Worm (Caenorhabditis elegans) whole organism, L4 larva: ENCODE data around the gene arl-8.

Source experiments
- F10B5.3 ChIP-seq: sonication (generic microtip); optimal IDR thresholded peaks from 2 replicates; lab custom pipeline; 2016; ENCODE audit warnings: mild to moderate bottlenecking, missing genetic modification characterization, missing compliant biosample characterization
- F49E8.2 ChIP-seq: sonication (generic microtip); optimal IDR thresholded peaks from 2 replicates; lab custom pipeline; 2016; ENCODE audit warnings: missing compliant biosample characterization, mild to moderate bottlenecking, missing genetic modification characterization, borderline replicate concordance
- ZK546.5 ChIP-seq, 2 experiments: sonication (generic microtip); optimal IDR thresholded peaks; 2 replicates each; lab custom pipeline; 2017; ENCODE audit warnings: missing biosample characterization in 2 of 2, missing genetic modification characterization in 2 of 2
- aha-1 ChIP-seq: fragments of 150-350 bp; peaks from one replicate; lab custom pipeline; 2014; ENCODE audit warnings: missing biosample characterization, missing genetic modification characterization
- arid-1 ChIP-seq: fragments of 200-800 bp; sonication (Bioruptor generic); conservative IDR thresholded peaks from 2 replicates; pipeline ENCODE4 v1.3.6; 2022; ENCODE audit warnings: missing genetic modification reagents, missing genetic modification characterization, missing compliant biosample characterization
- ceh-28 ChIP-seq: fragments of 150-350 bp; optimal IDR thresholded peaks from 2 replicates; lab custom pipeline; 2014; ENCODE audit warnings: missing biosample characterization, missing genetic modification reagents, missing genetic modification characterization
- ceh-82 ChIP-seq: sonication (generic microtip); optimal IDR thresholded peaks from 2 replicates; lab custom pipeline; 2017; ENCODE audit warnings: missing biosample characterization, missing genetic modification characterization
- cey-2 ChIP-seq: sonication (generic microtip); optimal IDR thresholded peaks from 3 replicates; lab custom pipeline; 2017; ENCODE audit warnings: missing genetic modification characterization, mild to moderate bottlenecking, missing compliant biosample characterization, antibody characterized with exemption, borderline replicate concordance; ENCODE audit not compliant: insufficient read depth
- daf-16 ChIP-seq, 3 experiments: sonication (generic microtip); optimal IDR thresholded peaks; 2 replicates each; lab custom pipeline; 2016 to 2017; ENCODE audit warnings: missing genetic modification characterization in 3 of 3, missing genetic modification reagents in 3 of 3, mild to moderate bottlenecking in 2 of 3, missing compliant biosample characterization in 2 of 3, missing biosample characterization in 1 of 3, moderate library complexity in 1 of 3
- dmd-9 ChIP-seq: fragments of 200-800 bp; sonication (Bioruptor generic); IDR thresholded peaks from 2 replicates; pipeline ENCODE4 v1.3.6; 2022; ENCODE audit warnings: missing genetic modification reagents, missing genetic modification characterization, missing compliant biosample characterization
- duxl-1 ChIP-seq: sonication (generic microtip); optimal IDR thresholded peaks from 2 replicates; lab custom pipeline; 2016; ENCODE audit warnings: mild to moderate bottlenecking, missing genetic modification characterization, moderate library complexity, missing compliant biosample characterization; ENCODE audit not compliant: poor library complexity
- dve-1 ChIP-seq: sonication (generic microtip); optimal IDR thresholded peaks from 2 replicates; lab custom pipeline; 2017; ENCODE audit warnings: antibody characterized with exemption, mild to moderate bottlenecking, missing genetic modification characterization, missing compliant biosample characterization; ENCODE audit not compliant: insufficient read depth
- lin-38 ChIP-seq: fragments of 200-800 bp; sonication (Bioruptor generic); IDR thresholded peaks from 2 replicates; pipeline ENCODE4 v1.3.6; 2022; ENCODE audit warnings: missing genetic modification reagents, missing genetic modification characterization, missing compliant biosample characterization
- lsy-2 ChIP-seq, 2 experiments: fragments of 150-350 bp in 1 of 2; sonication (generic microtip) in 1 of 2; optimal IDR thresholded peaks; 2 replicates each; lab custom pipeline; 2014 to 2017; ENCODE audit warnings: missing biosample characterization in 2 of 2, missing genetic modification characterization in 2 of 2
- mep-1 ChIP-seq: fragments of 150-350 bp; sonication (generic microtip); optimal IDR thresholded peaks from 3 replicates; lab custom pipeline; 2014; ENCODE audit warnings: missing biosample characterization, missing genetic modification characterization
- mes-2 ChIP-seq: sonication (generic microtip); optimal IDR thresholded peaks from 2 replicates; lab custom pipeline; 2016; ENCODE audit warnings: missing genotype, mild to moderate bottlenecking, missing genetic modification characterization, missing compliant biosample characterization; ENCODE audit not compliant: poor library complexity, severe bottlenecking
- nhr-111 ChIP-seq: fragments of 200-800 bp; sonication (Bioruptor generic); optimal IDR thresholded peaks from 2 replicates; lab custom pipeline; 2018; ENCODE audit warnings: mild to moderate bottlenecking, missing genetic modification characterization, missing compliant biosample characterization
- nhr-41 ChIP-seq: fragments of 200-800 bp; sonication (Bioruptor generic); IDR thresholded peaks from 2 replicates; pipeline ENCODE4 v1.3.6; 2022; ENCODE audit warnings: missing genetic modification reagents, missing genetic modification characterization, missing compliant biosample characterization
- nhr-48 ChIP-seq: sonication (generic microtip); optimal IDR thresholded peaks from 2 replicates; lab custom pipeline; 2016; ENCODE audit warnings: mild to moderate bottlenecking, missing genetic modification characterization, missing compliant biosample characterization
- nhr-6 ChIP-seq: fragments of 150-350 bp; optimal IDR thresholded peaks from 2 replicates; lab custom pipeline; 2014; ENCODE audit warnings: missing biosample characterization, missing genetic modification characterization
- nhr-76 ChIP-seq: fragments of 150-350 bp; optimal IDR thresholded peaks from 2 replicates; lab custom pipeline; 2014; ENCODE audit warnings: missing biosample characterization, missing genetic modification characterization
- php-3 ChIP-seq: fragments of 200-800 bp; sonication (Bioruptor generic); IDR thresholded peaks from 2 replicates; pipeline ENCODE4 v1.3.6; 2022; ENCODE audit warnings: missing genetic modification reagents, missing genetic modification characterization, missing compliant biosample characterization
- pqm-1 ChIP-seq: sonication (generic microtip); optimal IDR thresholded peaks from 2 replicates; lab custom pipeline; 2017; ENCODE audit warnings: missing biosample characterization, missing genetic modification characterization
- saeg-2 ChIP-seq: fragments of 200-800 bp; sonication (Bioruptor generic); IDR thresholded peaks from 2 replicates; pipeline ENCODE4 v1.3.6; 2022; ENCODE audit warnings: missing genetic modification reagents, missing genetic modification characterization, missing compliant biosample characterization
- snpc-1.2 ChIP-seq: fragments of 200-800 bp; sonication (Bioruptor generic); IDR thresholded peaks from 2 replicates; pipeline ENCODE4 v1.3.6; 2022; ENCODE audit warnings: missing genetic modification reagents, missing genetic modification characterization, missing compliant biosample characterization
- tag-97 ChIP-seq: fragments of 200-800 bp; sonication (Bioruptor generic); IDR thresholded peaks from 2 replicates; pipeline ENCODE4 v1.3.6; 2022; ENCODE audit warnings: missing genetic modification characterization, missing compliant biosample characterization
- tra-1 ChIP-seq: fragments of 200-800 bp; sonication (Bioruptor generic); IDR thresholded peaks from 2 replicates; pipeline ENCODE4 v1.3.6; 2022; ENCODE audit warnings: missing genetic modification reagents, missing genetic modification characterization, missing compliant biosample characterization
- unc-39 ChIP-seq: sonication (generic microtip); optimal IDR thresholded peaks from 2 replicates; lab custom pipeline; 2017; ENCODE audit warnings: missing biosample characterization, missing genetic modification characterization
- unc-62 ChIP-seq, 3 experiments: fragments of 150-350 bp in 1 of 3; sonication (generic microtip); optimal IDR thresholded peaks in 2 of 3; peaks in 1 of 3; 1 replicate in 1 of 3; 2 replicates in 2 of 3; lab custom pipeline; 2014 to 2017; ENCODE audit warnings: missing biosample characterization in 3 of 3, missing genetic modification characterization in 3 of 3, missing genetic modification reagents in 3 of 3, missing genotype in 1 of 3
- vab-7 ChIP-seq: fragments of 200-800 bp; sonication (Bioruptor generic); IDR thresholded peaks from 2 replicates; pipeline ENCODE4 v1.3.6; 2022; ENCODE audit warnings: missing genetic modification reagents, missing genetic modification characterization, missing compliant biosample characterization
- zip-11 ChIP-seq: fragments of 200-800 bp; sonication (Bioruptor generic); IDR thresholded peaks from 2 replicates; pipeline ENCODE4 v1.3.6; 2022; ENCODE audit warnings: missing genetic modification characterization, missing compliant biosample characterization

The arl-8 gene

ce11 chrIV:14826151-14826757 is 28.3 kb downstream of the arl-8 start:
- TF ChIP-seq unc-62 (GFP tag; optimal IDR thresholded peaks at IDR 0.05 in 1 of 2; lab: Kevin White, UChicago) (peak in 1 of 2 experiments; percentile 52), unc-62 (tag; optimal IDR thresholded peaks at IDR 0.05; lab: Kevin White, UChicago) (no peak), lsy-2 (tag; optimal IDR thresholded peaks at IDR 0.05; lab: Kevin White, UChicago) (no peak), nhr-41 (no peak), aha-1 (peak; percentile 86), nhr-111 (no peak), lin-38 (GFP tag; lab: Robert Waterston, UW) (peak; percentile 41), F49E8.2 (tag; lab: Kevin White, UChicago) (peak; percentile 12), snpc-1.2 (peak; percentile 84)

ce11 chrIV:14828218-14828617 is 30.3 kb downstream of the arl-8 start:
- TF ChIP-seq vab-7 (GFP tag; lab: Robert Waterston, UW) (no peak), nhr-48 (tag; lab: Kevin White, UChicago) (no peak), unc-62 (GFP tag; optimal IDR thresholded peaks at IDR 0.05 in 1 of 2; lab: Kevin White, UChicago) (peak in 1 of 2 experiments; percentile 72), unc-62 (tag; optimal IDR thresholded peaks at IDR 0.05; lab: Kevin White, UChicago) (no peak), saeg-2 (GFP tag; lab: Robert Waterston, UW) (no peak), pqm-1 (tag; lab: Kevin White, UChicago) (no peak), php-3 (GFP tag; lab: Robert Waterston, UW) (no peak), ceh-28 (no peak)

ce11 chrIV:14829026-14829425 is 31.1 kb downstream of the arl-8 start, which contains the start of gene hhat-2:
Gene hhat-2, minus strand, starts transcription at chrIV:14829126.
- TF ChIP-seq unc-39 (tag; lab: Kevin White, UChicago) (no peak), lsy-2 (tag; optimal IDR thresholded peaks at IDR 0.05; lab: Kevin White, UChicago) (no peak), unc-62 (GFP tag; optimal IDR thresholded peaks at IDR 0.05 in 1 of 2; lab: Kevin White, UChicago) (no peak), unc-62 (tag; optimal IDR thresholded peaks at IDR 0.05; lab: Kevin White, UChicago) (no peak), ZK546.5 (tag; optimal IDR thresholded peaks at IDR 0.05; lab: Kevin White, UChicago) (no peak), ceh-28 (no peak), zip-11 (GFP tag; lab: Robert Waterston, UW) (no peak), tag-97 (GFP tag; lab: Robert Waterston, UW) (no peak), nhr-48 (tag; lab: Kevin White, UChicago) (no peak), cey-2 (tag; lab: Kevin White, UChicago) (no peak), ceh-82 (tag; lab: Kevin White, UChicago) (no peak), F10B5.3 (tag; lab: Kevin White, UChicago) (no peak), tra-1 (no peak), snpc-1.2 (no peak), nhr-6 (tag; lab: Kevin White, UChicago) (no peak), duxl-1 (tag; lab: Kevin White, UChicago) (no peak), mes-2 (tag; lab: Kevin White, UChicago) (no peak), nhr-76 (tag; lab: Kevin White, UChicago) (no peak), arid-1 (GFP tag; lab: Robert Waterston, UW) (no peak), mep-1 (tag; lab: Kevin White, UChicago) (no peak)

- no peak for TF ChIP-seq daf-16 (GFP tag; optimal IDR thresholded peaks at IDR 0.05; lab: Kevin White, UChicago)
- peak; percentile 28 for TF ChIP-seq daf-16 (tag; optimal IDR thresholded peaks at IDR 0.05; lab: Kevin White, UChicago)
- TF ChIP-seq dve-1 (tag; lab: Kevin White, UChicago): peak; percentile 29
- no peak for TF ChIP-seq dmd-9 (GFP tag; lab: Robert Waterston, UW)
- TF ChIP-seq php-3 (GFP tag; lab: Robert Waterston, UW): 0 out of 2 replicates have a peak, but pooled peaks have one; percentile 17
Observed at ce11 chrIV:14833537-14833936, 35.6 kb downstream of the arl-8 start.
